Fruit fly (Drosophila melanogaster) whole organism, embryonic: ENCODE measurements around the gene GCC88.
A peak's percentile ranks its signal among the peaks of the same experiment; 100 is the strongest.

Experiments
- Abd-B ChIP-seq: fragments of 200-800 bp; sonication (Bioruptor generic); optimal IDR thresholded peaks from 2 replicates; lab custom pipeline; 2018; ENCODE audit warnings: missing biosample characterization, mild to moderate bottlenecking, missing genetic modification characterization, moderate library complexity
- Awh ChIP-seq: fragments of 200-800 bp; sonication (Bioruptor generic); IDR thresholded peaks from 2 replicates; pipeline ENCODE4, ENCODE4 v1.3.6; 2022; ENCODE audit warnings: missing biosample characterization, missing genetic modification characterization
- Bdp1 ChIP-seq: fragments of 200-800 bp; sonication (Bioruptor generic); optimal IDR thresholded peaks from 3 replicates; lab custom pipeline; 2016; ENCODE audit warnings: missing biosample characterization, missing genetic modification characterization
- CG10267 ChIP-seq: fragments of 200-800 bp; sonication (Bioruptor generic); optimal IDR thresholded peaks from 2 replicates; lab custom pipeline; 2018; ENCODE audit warnings: missing biosample characterization, mild to moderate bottlenecking, missing genetic modification characterization, moderate library complexity
- CG11093 ChIP-seq: fragments of 200-800 bp; sonication (Bioruptor generic); IDR thresholded peaks from 3 replicates; pipeline ENCODE4 v1.3.6; 2022; ENCODE audit warnings: missing biosample characterization, missing genetic modification characterization
- CG11504 ChIP-seq: fragments of 200-800 bp; sonication (Bioruptor generic); optimal IDR thresholded peaks from 3 replicates; lab custom pipeline; 2019; ENCODE audit warnings: missing biosample characterization, mild to moderate bottlenecking, missing genetic modification characterization, moderate library complexity
- CG12299 ChIP-seq: fragments of 200-800 bp; sonication (Bioruptor generic); optimal IDR thresholded peaks from 2 replicates; lab custom pipeline; 2018; ENCODE audit warnings: missing biosample characterization, mild to moderate bottlenecking, missing genetic modification characterization
- CG1529 ChIP-seq: fragments of 200-800 bp; sonication (Bioruptor generic); optimal IDR thresholded peaks from 3 replicates; lab custom pipeline; 2018; ENCODE audit warnings: missing biosample characterization, missing genetic modification characterization
- CG17186 ChIP-seq: fragments of 200-800 bp; sonication (Bioruptor generic); optimal IDR thresholded peaks from 3 replicates; lab custom pipeline; 2017; ENCODE audit warnings: missing biosample characterization, missing genetic modification reagents, missing genetic modification characterization
- CG18011 ChIP-seq: fragments of 200-800 bp; sonication (Bioruptor generic); optimal IDR thresholded peaks from 2 replicates; lab custom pipeline; 2017; ENCODE audit warnings: missing biosample characterization, missing genetic modification characterization, mild to moderate bottlenecking, moderate library complexity, missing genotype
- CG1832 ChIP-seq: fragments of 200-800 bp; sonication (Bioruptor generic); optimal IDR thresholded peaks from 2 replicates; lab custom pipeline; 2017; ENCODE audit warnings: missing biosample characterization, mild to moderate bottlenecking, missing genetic modification characterization, inconsistent platforms
- CG2116 ChIP-seq: fragments of 200-800 bp; sonication (Bioruptor generic); optimal IDR thresholded peaks from 3 replicates; lab custom pipeline; 2018; ENCODE audit warnings: missing biosample characterization, mild to moderate bottlenecking, missing genetic modification characterization
- CG2712 ChIP-seq: fragments of 200-800 bp; optimal IDR thresholded peaks from 3 replicates; lab custom pipeline; 2019; ENCODE audit warnings: missing biosample characterization, mild to moderate bottlenecking, missing genetic modification characterization, moderate library complexity
- CG3163 ChIP-seq: fragments of 200-800 bp; sonication (Bioruptor generic); optimal IDR thresholded peaks from 3 replicates; lab custom pipeline; 2016; ENCODE audit warnings: missing biosample characterization, missing genetic modification characterization
- CG3407 ChIP-seq: fragments of 200-800 bp; sonication (Bioruptor generic); optimal IDR thresholded peaks from 2 replicates; lab custom pipeline; 2018; ENCODE audit warnings: missing biosample characterization, mild to moderate bottlenecking, missing genetic modification characterization
- CG4730 ChIP-seq: fragments of 200-800 bp; sonication (Bioruptor generic); IDR thresholded peaks from 2 replicates; pipeline ENCODE4 v1.3.6; 2022; ENCODE audit warnings: missing biosample characterization, missing genetic modification characterization
- CG4820 ChIP-seq: fragments of 200-800 bp; sonication (Bioruptor generic); optimal IDR thresholded peaks from 3 replicates; lab custom pipeline; 2016; ENCODE audit warnings: missing biosample characterization, missing genetic modification characterization
- CG7963 ChIP-seq: fragments of 200-800 bp; sonication (Bioruptor generic); IDR thresholded peaks from 3 replicates; pipeline ENCODE4 v1.3.6; 2022; ENCODE audit warnings: missing biosample characterization, missing genetic modification characterization; ENCODE audit not compliant: partially characterized antibody
- CG8944 ChIP-seq: fragments of 200-800 bp; sonication (Bioruptor generic); optimal IDR thresholded peaks from 3 replicates; lab custom pipeline; 2016; ENCODE audit warnings: missing biosample characterization, missing genetic modification characterization
- CG9215 ChIP-seq: fragments of 200-800 bp; sonication (Bioruptor generic); IDR thresholded peaks from 2 replicates; pipeline ENCODE4 v1.3.6; 2022; ENCODE audit warnings: missing biosample characterization, missing genetic modification characterization
- CG9817 ChIP-seq: fragments of 200-800 bp; sonication (Bioruptor generic); optimal IDR thresholded peaks from 2 replicates; lab custom pipeline; 2018; ENCODE audit warnings: missing biosample characterization, mild to moderate bottlenecking, missing genetic modification characterization, moderate library complexity
- CkIIα-i1 ChIP-seq: fragments of 200-800 bp; sonication (Bioruptor generic); IDR thresholded peaks from 2 replicates; pipeline ENCODE4 v1.3.6; 2022; ENCODE audit warnings: missing biosample characterization, missing genetic modification characterization
- E2f1 ChIP-seq: fragments of 200-800 bp; sonication (Bioruptor generic); IDR thresholded peaks from 2 replicates; pipeline ENCODE4 v1.3.6; 2022; ENCODE audit warnings: missing biosample characterization, missing genetic modification characterization
- Ets97D ChIP-seq: fragments of 200-800 bp; sonication (Bioruptor generic); optimal IDR thresholded peaks from 3 replicates; lab custom pipeline; 2016; ENCODE audit warnings: missing biosample characterization, missing genetic modification characterization
- Fer2 ChIP-seq: fragments of 200-800 bp; sonication (Bioruptor generic); optimal IDR thresholded peaks from 2 replicates; lab custom pipeline; 2018; ENCODE audit warnings: missing biosample characterization, mild to moderate bottlenecking, missing genetic modification characterization, moderate library complexity
- Hr3 ChIP-seq: fragments of 200-800 bp; sonication (Bioruptor generic); optimal IDR thresholded peaks from 3 replicates; lab custom pipeline; 2016; ENCODE audit warnings: missing biosample characterization, missing genetic modification characterization
- Hr39 ChIP-seq: fragments of >200 bp; optimal IDR thresholded peaks from 2 replicates; lab custom pipeline; 2017
- Med ChIP-seq: fragments of 200-800 bp; sonication (Bioruptor generic); peaks from one replicate; lab custom pipeline; 2016; ENCODE audit warnings: missing biosample characterization, missing genetic modification characterization, mild to moderate bottlenecking, inconsistent platforms, moderate library complexity
- Meics ChIP-seq: fragments of 200-800 bp; sonication (Bioruptor generic); optimal IDR thresholded peaks from 2 replicates; lab custom pipeline; 2017; ENCODE audit warnings: missing biosample characterization, mild to moderate bottlenecking, missing genetic modification characterization
- Vsx1 ChIP-seq: fragments of 200-800 bp; sonication (Bioruptor generic); optimal IDR thresholded peaks from 2 replicates; lab custom pipeline; 2017; ENCODE audit warnings: missing biosample characterization, mild to moderate bottlenecking, missing genetic modification characterization, missing genetic modification reagents
- ab ChIP-seq: fragments of 200-800 bp; sonication (Bioruptor generic); optimal IDR thresholded peaks from 2 replicates; lab custom pipeline; 2016; ENCODE audit warnings: missing biosample characterization, missing genetic modification characterization
- bsh ChIP-seq, 2 experiments: fragments of 200-800 bp; sonication (Bioruptor generic); optimal IDR thresholded peaks; 2 replicates each; lab custom pipeline; 2017 to 2018; ENCODE audit warnings: mild to moderate bottlenecking in 2 of 2, missing biosample characterization in 2 of 2, missing genetic modification characterization in 2 of 2, moderate library complexity in 1 of 2
- cato ChIP-seq: fragments of 200-800 bp; sonication (Bioruptor generic); optimal IDR thresholded peaks from 2 replicates; lab custom pipeline; 2016; ENCODE audit warnings: missing biosample characterization, missing genetic modification characterization, borderline replicate concordance
- dm ChIP-seq: fragments of 200-800 bp; sonication (Bioruptor generic); optimal IDR thresholded peaks from 3 replicates; lab custom pipeline; 2016; ENCODE audit warnings: missing biosample characterization, missing genetic modification characterization
- esg ChIP-seq: fragments of 200-800 bp; sonication (Bioruptor generic); conservative IDR thresholded peaks from 2 replicates; pipeline ENCODE4 v1.3.6; 2022; ENCODE audit warnings: missing biosample characterization, missing genetic modification characterization
- ewg ChIP-seq: fragments of 200-800 bp; sonication (Bioruptor generic); optimal IDR thresholded peaks from 3 replicates; lab custom pipeline; 2017; ENCODE audit warnings: mild to moderate bottlenecking, missing biosample characterization, missing genetic modification reagents, missing genetic modification characterization
- gcm ChIP-seq: fragments of 200-800 bp; sonication (Bioruptor generic); optimal IDR thresholded peaks from 2 replicates; lab custom pipeline; 2019; ENCODE audit warnings: missing biosample characterization, mild to moderate bottlenecking, missing genetic modification characterization, moderate library complexity
- gsb ChIP-seq: fragments of 200-800 bp; sonication (Bioruptor generic); IDR thresholded peaks from 2 replicates; pipeline ENCODE4 v1.3.6; 2022; ENCODE audit warnings: missing biosample characterization, missing genetic modification characterization
- h ChIP-seq: fragments of >200 bp; optimal IDR thresholded peaks from 2 replicates; lab custom pipeline; 2017
- lab ChIP-seq: fragments of 200-800 bp; sonication (Bioruptor generic); optimal IDR thresholded peaks from 3 replicates; lab custom pipeline; 2017; ENCODE audit warnings: missing biosample characterization, missing genetic modification characterization, mild to moderate bottlenecking, moderate library complexity, missing genetic modification reagents
- lov ChIP-seq, 2 experiments: fragments of 200-800 bp in 1 of 2; fragments of >200 bp in 1 of 2; sonication (Bioruptor generic) in 1 of 2; IDR thresholded peaks in 1 of 2; optimal IDR thresholded peaks in 1 of 2; 2 replicates in 1 of 2; 3 replicates in 1 of 2; pipeline versions ENCODE4 v1.3.6 to Lab custom; 2017 to 2022; ENCODE audit warnings: missing biosample characterization in 1 of 2, missing genetic modification characterization in 1 of 2
- luna ChIP-seq: fragments of 200-800 bp; sonication (Bioruptor generic); optimal IDR thresholded peaks from 2 replicates; lab custom pipeline; 2016; ENCODE audit warnings: missing biosample characterization, missing genetic modification characterization
- mld ChIP-seq: fragments of 200-800 bp; sonication (Bioruptor generic); IDR thresholded peaks from 3 replicates; pipeline ENCODE4 v1.3.6; 2022; ENCODE audit warnings: missing biosample characterization, missing genetic modification characterization; ENCODE audit not compliant: partially characterized antibody
- nerfin-2 ChIP-seq: fragments of 200-800 bp; sonication (Bioruptor generic); IDR thresholded peaks from 2 replicates; pipeline ENCODE4 v1.3.6; 2022; ENCODE audit warnings: missing biosample characterization, missing genetic modification characterization; ENCODE audit not compliant: partially characterized antibody
- pzg ChIP-seq: fragments of 200-800 bp; sonication (Bioruptor generic); optimal IDR thresholded peaks from 3 replicates; lab custom pipeline; 2018; ENCODE audit warnings: missing biosample characterization, mild to moderate bottlenecking, missing genetic modification characterization, moderate library complexity
- run ChIP-seq: fragments of 200-800 bp; sonication (Bioruptor generic); optimal IDR thresholded peaks from 3 replicates; lab custom pipeline; 2018; ENCODE audit warnings: missing biosample characterization, mild to moderate bottlenecking, missing genetic modification characterization
- schlank ChIP-seq: fragments of 200-800 bp; sonication (Bioruptor generic); optimal IDR thresholded peaks from 2 replicates; lab custom pipeline; 2018; ENCODE audit warnings: missing biosample characterization, mild to moderate bottlenecking, missing genetic modification characterization
- stc ChIP-seq: fragments of 200-800 bp; sonication (Bioruptor generic); IDR thresholded peaks from 2 replicates; pipeline ENCODE4 v1.3.6; 2022; ENCODE audit warnings: missing biosample characterization, missing genetic modification characterization
- tio ChIP-seq: fragments of 200-800 bp; sonication (Bioruptor generic); optimal IDR thresholded peaks from 2 replicates; lab custom pipeline; 2017; ENCODE audit warnings: missing biosample characterization, missing genetic modification characterization, inconsistent platforms
- wor ChIP-seq: fragments of 200-800 bp; sonication (Bioruptor generic); IDR thresholded peaks from 2 replicates; pipeline ENCODE4 v1.3.6; 2022; ENCODE audit warnings: missing biosample characterization, missing genetic modification characterization

The GCC88 gene

dm6 chr3R:11243951-11244660 lies 13.7 kb upstream of the GCC88 start, which contains the start of the genes CG17734 and CG5214 (continued):
- TF ChIP-seq gsb (GFP tag; lab: Robert Waterston, UW) (no peak), CG17186 (no peak), E2f1 (GFP tag; lab: Robert Waterston, UW) (no peak), run (tag; lab: Kevin White, UChicago) (no peak), CG2116 (GFP tag; lab: Kevin White, UChicago) (peak; percentile 41), lov (optimal IDR thresholded peaks at IDR 0.05; lab: Kevin White, UChicago) (no peak), lov (GFP tag; IDR thresholded peaks at IDR 0.05; lab: Robert Waterston, UW) (no peak), Hr3 (GFP tag; lab: Kevin White, UChicago) (peak; percentile 65), schlank (tag; lab: Kevin White, UChicago) (no peak), CG8944 (GFP tag; lab: Kevin White, UChicago) (no peak), luna (GFP tag; lab: Kevin White, UChicago) (no peak), h (no peak), CG10267 (tag; lab: Kevin White, UChicago) (peak; percentile 32), CG11504 (no peak), esg (no peak), Ets97D (GFP tag; lab: Kevin White, UChicago) (peak; percentile 82), Meics (GFP tag; lab: Kevin White, UChicago) (no peak), CG4820 (no peak), ab (GFP tag; lab: Kevin White, UChicago) (no peak), ewg (GFP tag; lab: Kevin White, UChicago) (peak; percentile 21), bsh (GFP tag; optimal IDR thresholded peaks at IDR 0.05; lab: Kevin White, UChicago) (no peak), CkIIα-i1 (GFP tag; lab: Robert Waterston, UW) (no peak), Abd-B (GFP tag; lab: Kevin White, UChicago) (no peak), nerfin-2 (no peak), stc (GFP tag; lab: Robert Waterston, UW) (no peak), CG18011 (no peak), dm (peak; percentile 47), tio (no peak), Med (no peak), pzg (peak; percentile 86), cato (GFP tag; lab: Kevin White, UChicago) (no peak), gcm (GFP tag; lab: Kevin White, UChicago) (no peak), CG1832 (no peak), lab (no peak), Hr39 (lab: Kevin White, UChicago) (no peak), Vsx1 (GFP tag; lab: Kevin White, UChicago) (no peak), CG3407 (GFP tag; lab: Kevin White, UChicago) (no peak), mld (GFP tag; lab: Robert Waterston, UW) (no peak), CG11093 (GFP tag; lab: Robert Waterston, UW) (no peak), CG2712 (tag; lab: Kevin White, UChicago) (peak; percentile 26), Fer2 (tag; lab: Kevin White, UChicago) (no peak), CG1529 (GFP tag; lab: Kevin White, UChicago) (no peak), CG4730 (GFP tag; lab: Robert Waterston, UW) (no peak), CG12299 (tag; lab: Kevin White, UChicago) (no peak), CG9817 (tag; lab: Kevin White, UChicago) (no peak), CG3163 (GFP tag; lab: Kevin White, UChicago) (no peak), CG9215 (GFP tag; lab: Robert Waterston, UW) (no peak), wor (no peak), Awh (GFP tag; lab: Robert Waterston, UW) (no peak), Bdp1 (GFP tag; lab: Kevin White, UChicago) (no peak), CG7963 (GFP tag; lab: Robert Waterston, UW) (no peak)
